Fruit fly (Drosophila melanogaster) whole organism, prepupa: ENCODE results near the gene ome.
A peak's percentile ranks its signal among the peaks of the same experiment; 100 is the strongest.

Source experiments
- Blimp-1 ChIP-seq: fragments of 200-800 bp; sonication (Bioruptor generic); optimal IDR thresholded peaks from 3 replicates; lab custom pipeline; 2017; ENCODE audit warnings: missing biosample characterization, missing genetic modification characterization, mild to moderate bottlenecking, moderate library complexity, missing genetic modification reagents
- CG3032 ChIP-seq: fragments of 200-800 bp; optimal IDR thresholded peaks from 2 replicates; lab custom pipeline; 2019; ENCODE audit warnings: missing biosample characterization, mild to moderate bottlenecking, missing genetic modification characterization, moderate library complexity
- CG32006 ChIP-seq: fragments of 200-800 bp; sonication (Bioruptor generic); optimal IDR thresholded peaks from 3 replicates; lab custom pipeline; 2017; ENCODE audit warnings: missing biosample characterization, mild to moderate bottlenecking, missing genetic modification characterization
- CG4318 ChIP-seq: fragments of 200-800 bp; sonication (Bioruptor generic); optimal IDR thresholded peaks from 3 replicates; lab custom pipeline; 2017; ENCODE audit warnings: missing biosample characterization, mild to moderate bottlenecking, missing genetic modification characterization
- CG6808 ChIP-seq: fragments of 200-800 bp; sonication (Bioruptor generic); optimal IDR thresholded peaks from 3 replicates; lab custom pipeline; 2017; ENCODE audit warnings: missing biosample characterization, missing genetic modification characterization, mild to moderate bottlenecking, moderate library complexity, missing genetic modification reagents
- CG6854 ChIP-seq: fragments of 200-800 bp; sonication (Bioruptor generic); optimal IDR thresholded peaks from 2 replicates; lab custom pipeline; 2017; ENCODE audit warnings: missing biosample characterization, mild to moderate bottlenecking, missing genetic modification characterization
- CG8632 ChIP-seq: fragments of 200-800 bp; sonication (Bioruptor generic); optimal IDR thresholded peaks from 3 replicates; lab custom pipeline; 2016; ENCODE audit warnings: missing biosample characterization, missing genetic modification characterization
- Hr39 ChIP-seq: fragments of 200-800 bp; sonication (Bioruptor generic); optimal IDR thresholded peaks from 2 replicates; lab custom pipeline; 2016; ENCODE audit warnings: missing biosample characterization, missing genetic modification characterization
- Met ChIP-seq: fragments of 200-800 bp; sonication (Bioruptor generic); optimal IDR thresholded peaks from 3 replicates; lab custom pipeline; 2016; ENCODE audit warnings: missing biosample characterization, missing genetic modification characterization
- achi ChIP-seq: fragments of 200-800 bp; sonication (Bioruptor generic); optimal IDR thresholded peaks from 3 replicates; lab custom pipeline; 2016; ENCODE audit warnings: missing biosample characterization, missing genetic modification characterization
- dac ChIP-seq: fragments of 200-800 bp; sonication (Bioruptor generic); optimal IDR thresholded peaks from 2 replicates; lab custom pipeline; 2017; ENCODE audit warnings: missing biosample characterization, mild to moderate bottlenecking, missing genetic modification characterization
- fd85E ChIP-seq: fragments of 200-800 bp; sonication (Bioruptor generic); optimal IDR thresholded peaks from 3 replicates; lab custom pipeline; 2016; ENCODE audit warnings: missing biosample characterization, missing genetic modification characterization

- peak; percentile 36 for TF ChIP-seq CG3032 (tag; lab: Kevin White, UChicago)
- TF ChIP-seq fd85E: no peak
- TF ChIP-seq CG4318 (GFP tag; lab: Kevin White, UChicago): peak; percentile 62
- peak; percentile 74 for TF ChIP-seq Hr39 (GFP tag; lab: Kevin White, UChicago)
- peak; percentile 30 for TF ChIP-seq CG6854 (GFP tag; lab: Kevin White, UChicago)
- peak; percentile 10 for TF ChIP-seq dac
- TF ChIP-seq Met (GFP tag; lab: Kevin White, UChicago): peak; percentile 75
- peak; percentile 42 for TF ChIP-seq CG6808
- TF ChIP-seq achi (GFP tag; lab: Kevin White, UChicago): peak; percentile 79
- TF ChIP-seq CG8632 (GFP tag; lab: Kevin White, UChicago): peak; percentile 64
- peak; percentile 76 for TF ChIP-seq CG32006 (GFP tag; lab: Kevin White, UChicago)
- TF ChIP-seq Blimp-1 (GFP tag; lab: Kevin White, UChicago): no peak
Measured at dm6 chr3L:14631964-14632758, 40.5 kb upstream of the ome start, which contains the start of the genes RecQ5 and dlp.
